Worm (Caenorhabditis elegans) whole organism, mixed stage, embryonic: ENCODE measurements around the gene F12D9.2.

Experiments used
- ceh-43 ChIP-seq: fragments of 200-800 bp; sonication (Bioruptor generic); optimal IDR thresholded peaks from 2 replicates; lab custom pipeline; 2018; ENCODE audit warnings: mild to moderate bottlenecking, missing genetic modification characterization, moderate library complexity, missing compliant biosample characterization
- nhr-12 ChIP-seq: fragments of 150-350 bp; optimal IDR thresholded peaks from 2 replicates; lab custom pipeline; 2014; ENCODE audit warnings: missing biosample characterization, missing genetic modification characterization
- nhr-76 ChIP-seq: sonication (generic microtip); optimal IDR thresholded peaks from 2 replicates; lab custom pipeline; 2017; ENCODE audit warnings: missing biosample characterization, missing genetic modification characterization
- pha-4 ChIP-seq: fragments of 150-350 bp; optimal IDR thresholded peaks from 2 replicates; lab custom pipeline; 2018; ENCODE audit warnings: missing biosample characterization, missing genetic modification reagents, missing genetic modification characterization
- zip-8 ChIP-seq: fragments of 150-350 bp; optimal IDR thresholded peaks from 2 replicates; lab custom pipeline; 2014; ENCODE audit warnings: missing biosample characterization, missing genetic modification characterization

DNA sequence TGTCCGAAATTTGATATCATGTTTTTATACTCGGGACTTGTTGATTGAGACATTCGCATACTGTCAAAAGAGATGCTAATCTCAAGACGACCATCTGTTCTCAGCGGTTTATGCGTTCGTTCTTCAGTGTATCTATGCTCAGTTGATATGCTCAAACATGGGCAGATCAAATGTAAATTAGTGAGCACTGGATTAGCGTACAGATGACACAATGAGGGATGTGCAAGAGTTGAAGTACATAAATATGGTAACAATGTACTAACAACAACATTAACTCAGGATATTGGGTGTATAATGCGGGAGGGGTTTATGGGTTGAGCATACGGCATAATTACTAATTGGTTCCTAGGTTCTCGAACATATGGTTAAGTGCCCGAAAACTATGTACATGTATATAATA is 15.6 kb upstream of the F12D9.2 start:
- TF ChIP-seq nhr-76 (tag; lab: Kevin White, UChicago) (no peak), ceh-43 (GFP tag; lab: Kevin White, UChicago) (no peak), zip-8 (tag; lab: Kevin White, UChicago) (no peak), nhr-12 (no peak), pha-4 (tag; lab: Kevin White, UChicago) (no peak)
